Fruit fly (Drosophila melanogaster): ENCODE data around the gene CG43061.
A peak's percentile ranks its signal among the peaks of the same experiment; 100 is the strongest.

The CG43061 gene

dm6 chr3R:8027203-8027688 is 22.2 kb upstream of the CG43061 start (continued):
- TF ChIP-seq CG17361 (GFP tag; IDR thresholded peaks at IDR 0.05) (no peak; the same call in 1 of the 3 replicates), Hr39 (optimal IDR thresholded peaks at IDR 0.05) (no peak), CG8944 (GFP tag; optimal IDR thresholded peaks at IDR 0.05) (no peak), slp2 (GFP tag; optimal IDR thresholded peaks at IDR 0.05) (no peak), CG12219 (GFP tag; optimal IDR thresholded peaks at IDR 0.05) (peak; percentile 62), zfh2 (GFP tag; optimal IDR thresholded peaks at IDR 0.05) (peak; percentile 30), CG10543 (GFP tag; optimal IDR thresholded peaks at IDR 0.05) (peak; percentile 84), tll (GFP tag; optimal IDR thresholded peaks at IDR 0.05) (no peak), Dip2 (GFP tag; IDR thresholded peaks at IDR 0.05) (no peak), crol (GFP tag; IDR thresholded peaks at IDR 0.05) (no peak), Atf6 (GFP tag; IDR thresholded peaks at IDR 0.05) (no peak; the same call in 1 of the 2 replicates), nau (GFP tag; optimal IDR thresholded peaks at IDR 0.05) (no peak), GATAe (GFP tag; conservative IDR thresholded peaks at IDR 0.05) (no peak), Rfx (GFP tag; IDR thresholded peaks at IDR 0.05) (peak; percentile 76), Sry-β (GFP tag; optimal IDR thresholded peaks at IDR 0.05) (no peak), lov (optimal IDR thresholded peaks at IDR 0.05) (no peak), lov (GFP tag; IDR thresholded peaks at IDR 0.05) (no peak), Sry-δ (GFP tag; optimal IDR thresholded peaks at IDR 0.05) (no peak), cwo (GFP tag; optimal IDR thresholded peaks at IDR 0.05) (peak; percentile 75), CG9609 (GFP tag; optimal IDR thresholded peaks at IDR 0.05) (peak; percentile 44), eyg (GFP tag; optimal IDR thresholded peaks at IDR 0.05) (no peak), zen (tag; optimal IDR thresholded peaks at IDR 0.05) (peak; percentile 39), Opbp (GFP tag; IDR thresholded peaks at IDR 0.05; ENCODE audit: partially characterized antibody) (no peak), caup (GFP tag; optimal IDR thresholded peaks at IDR 0.05; ENCODE audit: severe bottlenecking) (peak; percentile 79), CG14965 (GFP tag; optimal IDR thresholded peaks at IDR 0.05; ENCODE audit: borderline replicate concordance) (no peak), Stat92E (GFP tag; optimal IDR thresholded peaks at IDR 0.05) (no peak), CG43689 (GFP tag; IDR thresholded peaks at IDR 0.05) (peak; percentile 58), aop (GFP tag; IDR thresholded peaks at IDR 0.05) (no peak), CG9932 (GFP tag; IDR thresholded peaks at IDR 0.05) (peak; percentile 73), TFAM (GFP tag; optimal IDR thresholded peaks at IDR 0.05) (no peak), CG42726 (GFP tag; IDR thresholded peaks at IDR 0.05; ENCODE audit: partially characterized antibody) (no peak), schlank (tag; optimal IDR thresholded peaks at IDR 0.05) (peak; percentile 48), Atf-2 (GFP tag; optimal IDR thresholded peaks at IDR 0.05) (peak; percentile 22), CG18764 (GFP tag; optimal IDR thresholded peaks at IDR 0.05) (no peak), CG34422 (GFP tag; IDR thresholded peaks at IDR 0.05) (0 out of 3 replicates have a peak, but pooled peaks have one; percentile 7), CG3407 (GFP tag; optimal IDR thresholded peaks at IDR 0.05) (peak; percentile 73), CG14050 (GFP tag; IDR thresholded peaks at IDR 0.05) (peak; percentile 53; the same call in 1 of the 3 replicates), CG6791 (GFP tag; IDR thresholded peaks at IDR 0.05; ENCODE audit: partially characterized antibody) (peak; percentile 39; the same call in 1 of the 3 replicates), CG15696 (tag; optimal IDR thresholded peaks at IDR 0.05) (peak; percentile 16), CG15011 (GFP tag; optimal IDR thresholded peaks at IDR 0.05) (no peak), jumu (GFP tag; optimal IDR thresholded peaks at IDR 0.05) (no peak), Lim3 (GFP tag; IDR thresholded peaks at IDR 0.05) (no peak), CG10267 (tag; optimal IDR thresholded peaks at IDR 0.05) (peak; percentile 82), CG10654 (GFP tag; optimal IDR thresholded peaks at IDR 0.05) (peak; percentile 25), HLH3B (GFP tag; IDR thresholded peaks at IDR 0.05) (peak; percentile 70), CG6813 (GFP tag; optimal IDR thresholded peaks at IDR 0.05) (peak; percentile 74), ttk (GFP tag; IDR thresholded peaks at IDR 0.05) (peak; percentile 81), CG17568 (GFP tag; optimal IDR thresholded peaks at IDR 0.05) (peak; percentile 50), Elba2 (GFP tag; optimal IDR thresholded peaks at IDR 0.05) (no peak), Xbp1 (GFP tag; optimal IDR thresholded peaks at IDR 0.05) (peak; percentile 86)

Data from whole organism, embryonic.